Worm (Caenorhabditis elegans): ENCODE results near the gene F53F8.4.
A peak's percentile ranks its signal among the peaks of the same experiment; 100 is the strongest.

The F53F8.4 gene

ce11 chrV:20728763-20729350 is 37.4 kb upstream of the F53F8.4 start, which contains the start of gene ipla-3:
ipla-3 (minus strand) TSS chrV:20729272.
- TF ChIP-seq sem-4 (tag; optimal IDR thresholded peaks at IDR 0.05) (no peak), crh-2 (tag; optimal IDR thresholded peaks at IDR 0.05) (peak; percentile 86), lin-13 (GFP tag; optimal IDR thresholded peaks at IDR 0.05) (peak; percentile 37), peb-1 (tag; optimal IDR thresholded peaks at IDR 0.05) (no peak), unc-39 (tag; optimal IDR thresholded peaks at IDR 0.05) (no peak), unc-55 (GFP tag; optimal IDR thresholded peaks at IDR 0.05) (peak; percentile 78), sma-3 (GFP tag; optimal IDR thresholded peaks at IDR 0.05) (peak; percentile 54), lsy-2 (tag; optimal IDR thresholded peaks at IDR 0.05) (peak in 1 of 2 experiments; percentile 2), F13H6.1 (tag; optimal IDR thresholded peaks at IDR 0.05) (peak; percentile 77), aly-2 (tag; optimal IDR thresholded peaks at IDR 0.05) (no peak), fos-1 (tag; optimal IDR thresholded peaks at IDR 0.05) (peak; percentile 69), ama-1 (optimal IDR thresholded peaks at IDR 0.05) (no peak), ZK546.5 (tag; optimal IDR thresholded peaks at IDR 0.05) (no peak), lin-39 (tag; optimal IDR thresholded peaks at IDR 0.05) (no peak), nhr-6 (tag; optimal IDR thresholded peaks at IDR 0.05) (peak; percentile 6), mab-5 (tag; optimal IDR thresholded peaks at IDR 0.05) (peak; percentile 15), unc-62 (GFP tag; optimal IDR thresholded peaks at IDR 0.05) (no peak), nhr-25 (tag; optimal IDR thresholded peaks at IDR 0.05) (peak; percentile 50), egl-27 (tag; optimal IDR thresholded peaks at IDR 0.05) (no peak), mbf-1 (tag; optimal IDR thresholded peaks at IDR 0.05) (no peak), R02D3.7 (tag; optimal IDR thresholded peaks at IDR 0.05) (no peak), nhr-237 (tag; optimal IDR thresholded peaks at IDR 0.05) (no peak), nhr-77 (tag; optimal IDR thresholded peaks at IDR 0.05) (no peak), elt-3 (tag; optimal IDR thresholded peaks at IDR 0.05) (no peak), lin-11 (tag; optimal IDR thresholded peaks at IDR 0.05) (no peak), ztf-1 (GFP tag; conservative IDR thresholded peaks at IDR 0.05) (no peak), blmp-1 (tag; optimal IDR thresholded peaks at IDR 0.05; ENCODE audit: insufficient read depth) (no peak), nhr-11 (tag; optimal IDR thresholded peaks at IDR 0.05) (no peak), ceh-16 (tag; optimal IDR thresholded peaks at IDR 0.05) (no peak), nhr-129 (tag; optimal IDR thresholded peaks at IDR 0.05) (peak; percentile 56), Y55F3AM.14 (GFP tag; optimal IDR thresholded peaks at IDR 0.05) (no peak), dmd-4 (tag; optimal IDR thresholded peaks at IDR 0.05) (no peak), mdl-1 (tag; optimal IDR thresholded peaks at IDR 0.05) (peak in 1 of 2 experiments; percentile 58), skn-1 (tag; optimal IDR thresholded peaks at IDR 0.05) (no peak), gmeb-1 (tag; optimal IDR thresholded peaks at IDR 0.05) (peak; percentile 49), sma-9 (GFP tag; optimal IDR thresholded peaks at IDR 0.05) (peak; percentile 95), sma-9 (tag; optimal IDR thresholded peaks at IDR 0.05) (no peak), alr-1 (tag; optimal IDR thresholded peaks at IDR 0.05) (no peak), C34F6.9 (tag; optimal IDR thresholded peaks at IDR 0.05) (peak; percentile 68), zag-1 (tag; optimal IDR thresholded peaks at IDR 0.05) (peak; percentile 35), ztf-4 (tag; optimal IDR thresholded peaks at IDR 0.05) (no peak)

- TF ChIP-seq lsy-2 (tag; optimal IDR thresholded peaks at IDR 0.05) (no peak), nhr-10 (tag; optimal IDR thresholded peaks at IDR 0.05) (no peak), lin-13 (GFP tag; optimal IDR thresholded peaks at IDR 0.05) (no peak), unc-39 (tag; optimal IDR thresholded peaks at IDR 0.05) (no peak), crh-2 (tag; optimal IDR thresholded peaks at IDR 0.05) (no peak), nhr-25 (tag; optimal IDR thresholded peaks at IDR 0.05) (no peak), mbf-1 (tag; optimal IDR thresholded peaks at IDR 0.05) (no peak), blmp-1 (tag; optimal IDR thresholded peaks at IDR 0.05; ENCODE audit: insufficient read depth) (no peak), snpc-4 (tag; optimal IDR thresholded peaks at IDR 0.05) (no peak), F13H6.1 (tag; optimal IDR thresholded peaks at IDR 0.05) (no peak), sma-3 (GFP tag; optimal IDR thresholded peaks at IDR 0.05) (no peak), nhr-237 (tag; optimal IDR thresholded peaks at IDR 0.05) (no peak), zag-1 (tag; optimal IDR thresholded peaks at IDR 0.05) (no peak), mab-5 (tag; optimal IDR thresholded peaks at IDR 0.05) (no peak), egl-27 (tag; optimal IDR thresholded peaks at IDR 0.05) (no peak)
Observed at ce11 chrV:20727458-20727857, 36.0 kb upstream of the F53F8.4 start.
